Fruit fly (Drosophila melanogaster) whole organism, adult: ENCODE measurements around the gene Archease.
A peak's percentile ranks its signal among the peaks of the same experiment; 100 is the strongest.

Experiments
- CG11617 ChIP-seq: fragments of 200-800 bp; sonication (Bioruptor generic); optimal IDR thresholded peaks from 2 replicates; lab custom pipeline; 2017; ENCODE audit warnings: mild to moderate bottlenecking, missing biosample characterization, missing genetic modification reagents, missing genetic modification characterization
- CG14711 ChIP-seq: fragments of 200-800 bp; sonication (Bioruptor generic); optimal IDR thresholded peaks from 2 replicates; lab custom pipeline; 2018; ENCODE audit warnings: missing biosample characterization, mild to moderate bottlenecking, missing genetic modification characterization, moderate library complexity
- CG1620 ChIP-seq: fragments of 200-800 bp; sonication (Bioruptor generic); optimal IDR thresholded peaks from 2 replicates; lab custom pipeline; 2016; ENCODE audit warnings: missing biosample characterization, missing genetic modification characterization
- CG33017 ChIP-seq: fragments of 200-800 bp; sonication (Bioruptor generic); optimal IDR thresholded peaks from 2 replicates; lab custom pipeline; 2018; ENCODE audit warnings: missing biosample characterization, mild to moderate bottlenecking, missing genetic modification characterization, moderate library complexity
- CG7045 ChIP-seq: fragments of 200-800 bp; sonication (Bioruptor generic); optimal IDR thresholded peaks from 2 replicates; lab custom pipeline; 2017; ENCODE audit warnings: missing biosample characterization, mild to moderate bottlenecking, missing genetic modification characterization
- CG7101 ChIP-seq: fragments of 200-800 bp; sonication (Bioruptor generic); optimal IDR thresholded peaks from 2 replicates; lab custom pipeline; 2018; ENCODE audit warnings: missing biosample characterization, mild to moderate bottlenecking, missing genetic modification characterization, moderate library complexity
- Clk ChIP-seq: fragments of 200-800 bp; sonication (Bioruptor generic); optimal IDR thresholded peaks from 2 replicates; lab custom pipeline; 2017; ENCODE audit warnings: missing biosample characterization, missing genetic modification characterization
- Crg-1 ChIP-seq: fragments of 200-800 bp; sonication (Bioruptor generic); optimal IDR thresholded peaks from 2 replicates; lab custom pipeline; 2016; ENCODE audit warnings: missing biosample characterization, missing genetic modification characterization
- Mnt ChIP-seq: fragments of 200-800 bp; sonication (Bioruptor generic); optimal IDR thresholded peaks from 2 replicates; lab custom pipeline; 2016; ENCODE audit warnings: missing biosample characterization, mild to moderate bottlenecking, missing genetic modification characterization
- bab1 ChIP-seq: fragments of 200-800 bp; sonication (Bioruptor generic); optimal IDR thresholded peaks from 3 replicates; lab custom pipeline; 2019; ENCODE audit warnings: missing biosample characterization, mild to moderate bottlenecking, missing genetic modification characterization, moderate library complexity
- kay ChIP-seq: fragments of 200-800 bp; sonication (Bioruptor generic); peaks from one replicate; lab custom pipeline; 2016; ENCODE audit warnings: missing biosample characterization, missing genetic modification characterization, borderline replicate concordance
- pad ChIP-seq: fragments of 200-800 bp; sonication (Bioruptor generic); optimal IDR thresholded peaks from 3 replicates; lab custom pipeline; 2017; ENCODE audit warnings: missing biosample characterization, missing genetic modification characterization, mild to moderate bottlenecking, moderate library complexity, missing genetic modification reagents
- tj ChIP-seq: fragments of 200-800 bp; sonication (Bioruptor generic); optimal IDR thresholded peaks from 3 replicates; lab custom pipeline; 2017; ENCODE audit warnings: missing biosample characterization, mild to moderate bottlenecking, missing genetic modification characterization, moderate library complexity
- toe ChIP-seq: fragments of 200-800 bp; sonication (Bioruptor generic); optimal IDR thresholded peaks from 2 replicates; lab custom pipeline; 2016; ENCODE audit warnings: missing biosample characterization, missing genetic modification characterization

dm6 chr3R:21616061-21616851, 46.5 kb downstream of the Archease start:
- TF ChIP-seq CG14711 (tag; lab: Kevin White, UChicago) (peak; percentile 8), CG11617 (GFP tag; lab: Kevin White, UChicago) (no peak), Clk (no peak), Mnt (peak; percentile 68), CG1620 (GFP tag; lab: Kevin White, UChicago) (no peak), tj (GFP tag; lab: Kevin White, UChicago) (peak; percentile 98), bab1 (GFP tag; lab: Kevin White, UChicago) (no peak), CG33017 (no peak), CG7101 (tag; lab: Kevin White, UChicago) (no peak), toe (GFP tag; lab: Kevin White, UChicago) (no peak), pad (GFP tag; lab: Kevin White, UChicago) (peak; percentile 54), Crg-1 (no peak), CG7045 (peak; percentile 37), kay (GFP tag; lab: Kevin White, UChicago) (peak; percentile 54)
